Worm (Caenorhabditis elegans) whole organism, midembryonic: ENCODE measurements around the gene bud-13.

ENCODE experiments used
- T22C8.4 ChIP-seq: fragments of 200-800 bp; sonication (Bioruptor generic); IDR thresholded peaks from 2 replicates; pipeline ENCODE4 v1.3.6; 2022; ENCODE audit warnings: missing genetic modification characterization, missing compliant biosample characterization
- cog-1 ChIP-seq: sonication (generic microtip); optimal IDR thresholded peaks from 2 replicates; lab custom pipeline; 2016; ENCODE audit warnings: missing genetic modification characterization, missing compliant biosample characterization
- flt-1 ChIP-seq: fragments of 200-800 bp; sonication (Bioruptor generic); IDR thresholded peaks from 2 replicates; pipeline ENCODE4 v1.3.6; 2022; ENCODE audit warnings: missing genetic modification characterization, missing compliant biosample characterization
- klf-2 ChIP-seq: fragments of 200-800 bp; sonication (Bioruptor generic); conservative IDR thresholded peaks from 2 replicates; pipeline ENCODE4 v1.3.6; 2022; ENCODE audit warnings: missing genetic modification reagents, missing genetic modification characterization, missing compliant biosample characterization
- med-1 ChIP-seq: sonication (generic microtip); optimal IDR thresholded peaks from 2 replicates; lab custom pipeline; 2017; ENCODE audit warnings: missing genetic modification characterization, mild to moderate bottlenecking, missing compliant biosample characterization, antibody characterized with exemption, missing genetic modification reagents; ENCODE audit not compliant: insufficient read depth
- ref-1 ChIP-seq: fragments of 200-800 bp; sonication (Bioruptor generic); conservative IDR thresholded peaks from 2 replicates; pipeline ENCODE4 v1.3.6; 2022; ENCODE audit warnings: missing genetic modification reagents, missing genetic modification characterization, missing compliant biosample characterization
- tab-1 ChIP-seq: fragments of 200-800 bp; sonication (Bioruptor generic); IDR thresholded peaks from 2 replicates; pipeline ENCODE4 v1.3.6; 2022; ENCODE audit warnings: missing genetic modification characterization, missing compliant biosample characterization
- ztf-23 ChIP-seq: fragments of 200-800 bp; sonication (Bioruptor generic); IDR thresholded peaks from 2 replicates; pipeline ENCODE4 v1.3.6; 2022; ENCODE audit warnings: missing genetic modification reagents, missing genetic modification characterization, missing compliant biosample characterization
- ztf-29 ChIP-seq: fragments of 200-800 bp; sonication (Bioruptor generic); IDR thresholded peaks from 2 replicates; pipeline ENCODE4 v1.3.6; 2022; ENCODE audit warnings: missing genetic modification reagents, missing genetic modification characterization, missing compliant biosample characterization

The bud-13 gene

ce11 chrIII:8985461-8985860 lies 17.9 kb upstream of the bud-13 start:
- TF ChIP-seq tab-1 (no peak), ztf-29 (no peak), flt-1 (no peak), T22C8.4 (GFP tag; lab: Robert Waterston, UW) (no peak), cog-1 (tag; lab: Kevin White, UChicago) (no peak), ztf-23 (no peak), klf-2 (GFP tag; lab: Robert Waterston, UW) (no peak), ref-1 (no peak), med-1 (GFP tag; lab: Kevin White, UChicago) (no peak)

- TF ChIP-seq klf-2 (GFP tag; lab: Robert Waterston, UW) (no peak), ztf-23 (no peak), tab-1 (no peak), T22C8.4 (GFP tag; lab: Robert Waterston, UW) (no peak), cog-1 (tag; lab: Kevin White, UChicago) (no peak), ztf-29 (no peak), flt-1 (no peak), med-1 (GFP tag; lab: Kevin White, UChicago) (no peak), ref-1 (no peak)
Observed at ce11 chrIII:8984960-8985359, 17.4 kb upstream of the bud-13 start.

DNA sequence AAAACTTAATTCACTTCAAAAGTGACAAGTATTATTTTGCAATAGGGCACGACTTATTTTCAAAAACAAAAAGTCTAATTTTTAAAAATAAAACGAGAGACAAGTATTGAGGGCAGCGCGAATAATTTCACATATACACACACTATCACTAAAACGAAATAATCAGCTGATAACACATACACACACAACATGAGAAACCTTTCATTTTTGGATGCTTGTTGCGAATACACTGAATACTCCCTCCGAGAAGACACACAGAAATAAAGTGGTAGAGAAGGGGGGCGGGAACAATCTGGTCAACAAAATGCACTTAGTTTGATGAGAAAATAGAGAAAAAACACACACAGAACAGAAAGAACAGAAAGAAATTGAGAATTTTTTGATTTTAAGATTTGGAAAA lies 16.9 kb upstream of the bud-13 start:
- TF ChIP-seq ztf-23, result no peak
- TF ChIP-seq ref-1, result no peak
- no peak for TF ChIP-seq tab-1
- no peak for TF ChIP-seq cog-1 (tag; lab: Kevin White, UChicago)
- no peak for TF ChIP-seq flt-1
- no peak for TF ChIP-seq T22C8.4 (GFP tag; lab: Robert Waterston, UW)
- no peak for TF ChIP-seq klf-2 (GFP tag; lab: Robert Waterston, UW)
- TF ChIP-seq med-1 (GFP tag; lab: Kevin White, UChicago), result no peak
- no peak for TF ChIP-seq ztf-29

- TF ChIP-seq ref-1 (no peak), med-1 (GFP tag; lab: Kevin White, UChicago) (no peak), ztf-29 (no peak), cog-1 (tag; lab: Kevin White, UChicago) (no peak), klf-2 (GFP tag; lab: Robert Waterston, UW) (no peak), tab-1 (no peak), flt-1 (no peak), T22C8.4 (GFP tag; lab: Robert Waterston, UW) (no peak), ztf-23 (no peak)
Observed at ce11 chrIII:8983811-8984210, 16.3 kb upstream of the bud-13 start.

DNA sequence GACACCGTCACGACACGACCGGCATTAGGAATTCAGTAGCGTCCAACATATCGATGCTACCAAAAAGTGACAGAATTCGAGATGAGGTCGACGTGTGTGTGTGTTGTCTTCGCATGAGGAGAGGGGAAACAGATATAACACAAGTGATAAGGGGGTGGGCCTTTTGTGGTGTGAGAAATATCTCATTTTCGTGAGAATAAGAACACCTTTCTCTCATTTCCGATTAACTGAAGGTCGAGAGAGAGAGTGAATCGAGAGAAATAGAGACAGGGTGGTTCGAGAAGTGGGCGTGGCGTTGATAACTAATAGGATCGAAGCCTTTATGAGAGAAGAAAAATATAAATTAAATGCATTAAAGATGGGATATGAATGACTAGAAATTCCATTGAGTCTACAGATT lies 15.6 kb upstream of the bud-13 start:
- TF ChIP-seq cog-1 (tag; lab: Kevin White, UChicago), result no peak
- TF ChIP-seq flt-1, result no peak
- TF ChIP-seq med-1 (GFP tag; lab: Kevin White, UChicago), result no peak
- no peak for TF ChIP-seq ztf-23
- TF ChIP-seq ref-1, result no peak
- TF ChIP-seq T22C8.4 (GFP tag; lab: Robert Waterston, UW), result no peak

DNA sequence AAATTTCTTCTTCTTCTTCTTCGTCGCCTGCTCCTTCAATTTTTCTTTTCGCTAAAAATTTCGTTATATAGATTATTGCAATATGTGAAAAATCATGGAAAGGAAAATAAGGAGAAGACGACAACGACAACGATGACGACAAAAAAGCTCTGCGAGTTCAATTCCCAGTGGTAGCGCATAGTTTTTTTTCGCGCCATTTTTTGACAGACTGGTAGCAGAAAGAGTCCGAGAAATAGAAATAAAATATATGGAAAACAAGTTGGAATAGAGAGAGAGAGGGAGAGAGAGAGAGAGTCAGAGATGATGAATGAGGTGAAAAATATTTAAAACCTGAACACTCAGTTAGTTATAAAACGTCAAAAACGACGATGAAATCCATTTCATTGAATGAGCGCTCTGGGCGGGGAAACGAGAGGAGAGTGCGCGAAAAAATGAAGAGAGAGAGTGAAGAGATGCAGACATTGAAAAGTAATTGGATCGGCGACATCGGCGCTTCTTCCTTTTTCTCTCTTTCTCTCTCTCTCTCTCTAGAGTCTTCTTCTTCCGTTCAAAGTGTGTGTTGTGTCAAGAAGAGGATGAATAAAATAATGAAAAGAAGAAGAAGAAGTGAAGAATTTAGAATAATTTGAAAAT lies 14.4 kb upstream of the bud-13 start, which contains the start of gene pde-2:
TSS of gene pde-2 (minus strand) at position 51 of the 633 bp plus-strand sequence.
- 0 out of 2 replicates have a peak, but pooled peaks have one; percentile 10 for TF ChIP-seq flt-1
- TF ChIP-seq med-1 (GFP tag; lab: Kevin White, UChicago), result no peak
- TF ChIP-seq ztf-23, result 0 out of 2 replicates have a peak, but pooled peaks have one; percentile 44

DNA sequence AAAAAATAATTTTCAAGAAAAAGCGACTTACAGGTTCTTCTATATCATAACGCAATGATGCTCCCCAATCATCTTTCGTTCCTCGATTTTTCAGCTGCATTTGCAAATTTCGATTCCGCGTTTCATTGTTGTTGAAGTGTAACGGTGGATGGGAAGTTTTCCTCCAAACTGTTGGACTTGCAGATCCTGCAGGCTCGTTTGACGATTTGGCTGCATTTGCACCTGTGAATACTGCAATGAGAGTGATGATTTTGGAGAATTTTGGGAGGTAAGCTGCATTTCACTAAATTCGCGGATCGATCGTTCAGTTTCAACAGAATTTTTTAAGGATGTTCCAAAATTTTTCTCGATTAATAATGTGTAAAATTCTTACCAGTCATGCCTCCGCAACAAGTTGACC lies 13.4 kb upstream of the bud-13 start:
- no peak for TF ChIP-seq T22C8.4 (GFP tag; lab: Robert Waterston, UW)
- TF ChIP-seq ztf-23, result no peak
- no peak for TF ChIP-seq med-1 (GFP tag; lab: Kevin White, UChicago)
- TF ChIP-seq cog-1 (tag; lab: Kevin White, UChicago), result no peak
- no peak for TF ChIP-seq ref-1
- no peak for TF ChIP-seq klf-2 (GFP tag; lab: Robert Waterston, UW)
- no peak for TF ChIP-seq tab-1
- TF ChIP-seq flt-1, result no peak
- no peak for TF ChIP-seq ztf-29

- TF ChIP-seq ztf-29 (no peak), T22C8.4 (GFP tag; lab: Robert Waterston, UW) (no peak), flt-1 (no peak)
Observed at ce11 chrIII:8978512-8979352, 11.2 kb upstream of the bud-13 start.

DNA sequence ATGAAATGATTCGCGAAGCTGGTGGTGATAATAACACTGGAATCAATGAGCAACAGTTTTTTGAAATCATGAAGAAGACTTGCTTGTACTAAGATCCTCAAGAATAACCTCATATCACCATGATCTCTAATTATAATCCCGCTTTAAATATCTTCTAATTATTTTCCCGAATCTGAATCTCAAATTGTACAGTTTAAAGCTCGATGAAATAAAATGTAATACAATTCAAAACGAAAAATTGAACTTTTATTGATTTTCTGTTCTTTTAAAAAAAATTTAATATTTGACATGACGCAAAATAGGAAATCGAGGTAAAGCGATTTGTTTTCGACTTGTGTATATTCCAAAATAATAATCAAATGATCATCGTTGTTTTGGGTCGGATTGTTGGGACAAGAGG lies 7.3 kb upstream of the bud-13 start:
- TF ChIP-seq ztf-29, result no peak
- TF ChIP-seq klf-2 (GFP tag; lab: Robert Waterston, UW), result no peak
- no peak for TF ChIP-seq cog-1 (tag; lab: Kevin White, UChicago)
- TF ChIP-seq T22C8.4 (GFP tag; lab: Robert Waterston, UW), result no peak
- no peak for TF ChIP-seq ztf-23
- TF ChIP-seq ref-1, result no peak
- TF ChIP-seq med-1 (GFP tag; lab: Kevin White, UChicago), result no peak
- no peak for TF ChIP-seq tab-1
- TF ChIP-seq flt-1, result no peak

ce11 chrIII:8973826-8974225 lies 6.3 kb upstream of the bud-13 start, which contains the start of gene R08D7.5:
Gene R08D7.5, plus strand, starts transcription at chrIII:8974126.
- TF ChIP-seq flt-1, result no peak
- TF ChIP-seq ztf-29, result no peak
- no peak for TF ChIP-seq T22C8.4 (GFP tag; lab: Robert Waterston, UW)
- TF ChIP-seq ztf-23, result no peak
- TF ChIP-seq klf-2 (GFP tag; lab: Robert Waterston, UW), result no peak
- TF ChIP-seq med-1 (GFP tag; lab: Kevin White, UChicago), result no peak
- TF ChIP-seq cog-1 (tag; lab: Kevin White, UChicago), result no peak
- no peak for TF ChIP-seq ref-1
- no peak for TF ChIP-seq tab-1
